Worm (Caenorhabditis elegans) whole organism, late embryonic: Measurements from ENCODE around the gene M117.3.

Source experiments
- dmd-4 ChIP-seq: sonication (generic microtip); optimal IDR thresholded peaks from 2 replicates; lab custom pipeline; 2016; ENCODE audit warnings: borderline replicate concordance, missing genetic modification characterization, missing compliant biosample characterization
- dve-1 ChIP-seq: sonication (generic microtip); optimal IDR thresholded peaks from 2 replicates; lab custom pipeline; 2017; ENCODE audit warnings: antibody characterized with exemption, mild to moderate bottlenecking, missing genetic modification characterization, missing compliant biosample characterization
- elt-4 ChIP-seq: sonication (generic microtip); optimal IDR thresholded peaks from 2 replicates; lab custom pipeline; 2016; ENCODE audit warnings: missing genetic modification characterization, missing compliant biosample characterization
- ets-4 ChIP-seq: sonication (generic microtip); optimal IDR thresholded peaks from 2 replicates; lab custom pipeline; 2016; ENCODE audit warnings: missing genetic modification characterization, missing compliant biosample characterization
- hlh-6 ChIP-seq: sonication (generic microtip); optimal IDR thresholded peaks from 2 replicates; lab custom pipeline; 2016; ENCODE audit warnings: missing genotype, missing genetic modification characterization, missing compliant biosample characterization
- pqm-1 ChIP-seq: sonication (generic microtip); optimal IDR thresholded peaks from 2 replicates; lab custom pipeline; 2016; ENCODE audit warnings: missing genetic modification characterization, missing compliant biosample characterization
- sdc-2 ChIP-seq: sonication (generic microtip); optimal IDR thresholded peaks from 2 replicates; lab custom pipeline; 2016; ENCODE audit warnings: missing genotype, missing genetic modification characterization, missing compliant biosample characterization
- sox-4 ChIP-seq: sonication (generic microtip); optimal IDR thresholded peaks from 2 replicates; lab custom pipeline; 2017; ENCODE audit warnings: mild to moderate bottlenecking, missing genetic modification characterization, inconsistent platforms, missing compliant biosample characterization
- unc-3 ChIP-seq, 2 experiments: fragments of 200-800 bp in 1 of 2; sonication (Bioruptor generic) in 1 of 2; sonication (generic microtip) in 1 of 2; conservative IDR thresholded peaks in 1 of 2; optimal IDR thresholded peaks in 1 of 2; 2 replicates each; pipeline versions ENCODE4 v1.3.6 to Lab custom; 2016 to 2022; ENCODE audit warnings: missing compliant biosample characterization in 2 of 2, missing genetic modification characterization in 2 of 2, missing genetic modification reagents in 1 of 2
- zip-5 ChIP-seq: sonication (generic microtip); optimal IDR thresholded peaks from 2 replicates; lab custom pipeline; 2016; ENCODE audit warnings: missing genetic modification characterization, missing compliant biosample characterization

- no peak for TF ChIP-seq hlh-6
- no peak for TF ChIP-seq dmd-4 (tag; lab: Kevin White, UChicago)
- TF ChIP-seq pqm-1, result no peak
- no peak for TF ChIP-seq zip-5 (tag; lab: Kevin White, UChicago)
- no peak for TF ChIP-seq dve-1 (tag; lab: Kevin White, UChicago)
- no peak for TF ChIP-seq ets-4
- TF ChIP-seq sdc-2 (tag; lab: Kevin White, UChicago), result no peak
- TF ChIP-seq sox-4 (tag; lab: Kevin White, UChicago), result no peak
- TF ChIP-seq elt-4 (tag; lab: Kevin White, UChicago), result no peak
- no peak for TF ChIP-seq unc-3 (GFP tag; conservative IDR thresholded peaks at IDR 0.05; lab: Robert Waterston, UW)
- TF ChIP-seq unc-3 (tag; optimal IDR thresholded peaks at IDR 0.05; lab: Kevin White, UChicago), result no peak
Measured at ce11 chrIV:11803044-11803443, 19.0 kb upstream of the M117.3 start, which contains the start of gene H01G02.4.
